Worm (Caenorhabditis elegans) whole organism, mixed stage, embryonic: ENCODE results near the gene cpr-5.

Source experiments
- M03D4.4 ChIP-seq: sonication (generic microtip); optimal IDR thresholded peaks from 2 replicates; lab custom pipeline; 2017; ENCODE audit warnings: mild to moderate bottlenecking, missing genetic modification characterization, missing compliant biosample characterization
- bed-3 ChIP-seq: fragments of 200-800 bp; sonication (Bioruptor generic); optimal IDR thresholded peaks from 3 replicates; lab custom pipeline; 2018; ENCODE audit warnings: mild to moderate bottlenecking, missing genetic modification characterization, moderate library complexity, missing compliant biosample characterization
- blmp-1 ChIP-seq: fragments of 150-350 bp; optimal IDR thresholded peaks from 2 replicates; lab custom pipeline; 2014; ENCODE audit warnings: missing biosample characterization, missing genetic modification characterization
- ceh-39 ChIP-seq: fragments of 150-350 bp; optimal IDR thresholded peaks from 2 replicates; lab custom pipeline; 2014; ENCODE audit warnings: missing biosample characterization, missing genetic modification characterization
- ceh-43 ChIP-seq: fragments of 200-800 bp; sonication (Bioruptor generic); optimal IDR thresholded peaks from 2 replicates; lab custom pipeline; 2018; ENCODE audit warnings: mild to moderate bottlenecking, missing genetic modification characterization, moderate library complexity, missing compliant biosample characterization
- ceh-83 ChIP-seq: fragments of 200-800 bp; sonication (Bioruptor generic); optimal IDR thresholded peaks from 2 replicates; lab custom pipeline; 2018; ENCODE audit warnings: mild to moderate bottlenecking, missing genetic modification characterization, missing compliant biosample characterization
- ces-1 ChIP-seq: fragments of 150-350 bp; optimal IDR thresholded peaks from 2 replicates; lab custom pipeline; 2014; ENCODE audit warnings: missing biosample characterization, missing genetic modification reagents, missing genetic modification characterization
- cnd-1 ChIP-seq: fragments of 200-800 bp; sonication (Bioruptor generic); optimal IDR thresholded peaks from 2 replicates; lab custom pipeline; 2018; ENCODE audit warnings: mild to moderate bottlenecking, missing genetic modification characterization, missing compliant biosample characterization
- drap-1 ChIP-seq: fragments of 200-800 bp; sonication (Bioruptor generic); optimal IDR thresholded peaks from 3 replicates; lab custom pipeline; 2018; ENCODE audit warnings: mild to moderate bottlenecking, missing genetic modification characterization, missing compliant biosample characterization
- elt-1 ChIP-seq: sonication (generic microtip); optimal IDR thresholded peaks from 2 replicates; lab custom pipeline; 2017; ENCODE audit warnings: missing genetic modification characterization, mild to moderate bottlenecking, missing compliant biosample characterization, antibody characterized with exemption, moderate library complexity, borderline replicate concordance; ENCODE audit not compliant: insufficient read depth
- elt-3 ChIP-seq: fragments of 150-350 bp; optimal IDR thresholded peaks from 2 replicates; lab custom pipeline; 2014; ENCODE audit warnings: missing biosample characterization, missing genetic modification characterization
- flh-1 ChIP-seq: fragments of 200-800 bp; sonication (Bioruptor generic); optimal IDR thresholded peaks from 2 replicates; lab custom pipeline; 2018; ENCODE audit warnings: mild to moderate bottlenecking, missing genetic modification characterization, moderate library complexity, missing compliant biosample characterization
- ham-2 ChIP-seq: fragments of 200-800 bp; sonication (Bioruptor generic); optimal IDR thresholded peaks from 2 replicates; lab custom pipeline; 2018; ENCODE audit warnings: mild to moderate bottlenecking, missing genetic modification characterization, missing compliant biosample characterization
- hlh-1 ChIP-seq: fragments of 150-350 bp; optimal IDR thresholded peaks from 2 replicates; lab custom pipeline; 2014; ENCODE audit warnings: missing biosample characterization, missing genetic modification reagents, missing genetic modification characterization
- lin-13 ChIP-seq: fragments of 150-350 bp; optimal IDR thresholded peaks from 2 replicates; lab custom pipeline; 2014; ENCODE audit warnings: missing biosample characterization, missing genetic modification characterization
- lin-32 ChIP-seq: fragments of 200-800 bp; sonication (Bioruptor generic); optimal IDR thresholded peaks from 2 replicates; lab custom pipeline; 2018; ENCODE audit warnings: mild to moderate bottlenecking, missing genetic modification characterization, missing compliant biosample characterization
- lsy-2 ChIP-seq: fragments of 150-350 bp; optimal IDR thresholded peaks from 2 replicates; lab custom pipeline; 2014; ENCODE audit warnings: missing biosample characterization, missing genetic modification characterization
- mab-5 ChIP-seq: fragments of 150-350 bp; optimal IDR thresholded peaks from 2 replicates; lab custom pipeline; 2014; ENCODE audit warnings: missing biosample characterization, missing genetic modification characterization
- mep-1 ChIP-seq: fragments of 150-350 bp; optimal IDR thresholded peaks from 2 replicates; lab custom pipeline; 2017; ENCODE audit warnings: missing biosample characterization, missing genetic modification reagents, missing genetic modification characterization, inconsistent platforms
- mls-2 ChIP-seq: sonication (generic microtip); optimal IDR thresholded peaks from 2 replicates; lab custom pipeline; 2016; ENCODE audit warnings: mild to moderate bottlenecking, missing genetic modification characterization, moderate library complexity, missing compliant biosample characterization
- nhr-12 ChIP-seq: fragments of 150-350 bp; optimal IDR thresholded peaks from 2 replicates; lab custom pipeline; 2014; ENCODE audit warnings: missing biosample characterization, missing genetic modification characterization
- nhr-2 ChIP-seq: fragments of 150-350 bp; optimal IDR thresholded peaks from 2 replicates; lab custom pipeline; 2014; ENCODE audit warnings: missing biosample characterization, missing genetic modification characterization
- nhr-237 ChIP-seq: fragments of 150-350 bp; optimal IDR thresholded peaks from 2 replicates; lab custom pipeline; 2014; ENCODE audit warnings: missing biosample characterization, missing genetic modification characterization
- nhr-28 ChIP-seq: fragments of 150-350 bp; optimal IDR thresholded peaks from 2 replicates; lab custom pipeline; 2014; ENCODE audit warnings: missing biosample characterization, missing genetic modification characterization
- nhr-76 ChIP-seq: sonication (generic microtip); optimal IDR thresholded peaks from 2 replicates; lab custom pipeline; 2017; ENCODE audit warnings: missing biosample characterization, missing genetic modification characterization
- pha-4 ChIP-seq: fragments of 150-350 bp; optimal IDR thresholded peaks from 2 replicates; lab custom pipeline; 2018; ENCODE audit warnings: missing biosample characterization, missing genetic modification reagents, missing genetic modification characterization
- sem-2 ChIP-seq: fragments of 200-800 bp; sonication (Bioruptor generic); optimal IDR thresholded peaks from 2 replicates; lab custom pipeline; 2018; ENCODE audit warnings: mild to moderate bottlenecking, missing genetic modification characterization, missing compliant biosample characterization
- snpc-4 ChIP-seq: fragments of 150-350 bp; optimal IDR thresholded peaks from 2 replicates; lab custom pipeline; 2014; ENCODE audit warnings: missing biosample characterization, missing genetic modification characterization
- sptf-1 ChIP-seq: sonication (generic microtip); optimal IDR thresholded peaks from 2 replicates; lab custom pipeline; 2017; ENCODE audit warnings: mild to moderate bottlenecking, missing genetic modification characterization, moderate library complexity, missing compliant biosample characterization
- tbx-8 ChIP-seq: fragments of 200-800 bp; sonication (Bioruptor generic); optimal IDR thresholded peaks from 2 replicates; lab custom pipeline; 2018; ENCODE audit warnings: mild to moderate bottlenecking, missing genetic modification characterization, moderate library complexity, missing compliant biosample characterization
- unc-120 ChIP-seq: sonication (generic microtip); optimal IDR thresholded peaks from 2 replicates; lab custom pipeline; 2017; ENCODE audit warnings: missing genetic modification characterization, missing compliant biosample characterization; ENCODE audit not compliant: poor library complexity, severe bottlenecking
- unc-39 ChIP-seq: fragments of 150-350 bp; optimal IDR thresholded peaks from 2 replicates; lab custom pipeline; 2014; ENCODE audit warnings: missing biosample characterization, missing genetic modification characterization
- unc-62 ChIP-seq: fragments of 150-350 bp; optimal IDR thresholded peaks from 2 replicates; lab custom pipeline; 2014; ENCODE audit warnings: missing biosample characterization, missing genetic modification reagents, missing genetic modification characterization
- zip-8 ChIP-seq: fragments of 150-350 bp; optimal IDR thresholded peaks from 2 replicates; lab custom pipeline; 2014; ENCODE audit warnings: missing biosample characterization, missing genetic modification characterization
- ztf-11 ChIP-seq: fragments of 150-350 bp; optimal IDR thresholded peaks from 2 replicates; lab custom pipeline; 2014; ENCODE audit warnings: missing biosample characterization, missing genetic modification characterization

Gene cpr-5

DNA sequence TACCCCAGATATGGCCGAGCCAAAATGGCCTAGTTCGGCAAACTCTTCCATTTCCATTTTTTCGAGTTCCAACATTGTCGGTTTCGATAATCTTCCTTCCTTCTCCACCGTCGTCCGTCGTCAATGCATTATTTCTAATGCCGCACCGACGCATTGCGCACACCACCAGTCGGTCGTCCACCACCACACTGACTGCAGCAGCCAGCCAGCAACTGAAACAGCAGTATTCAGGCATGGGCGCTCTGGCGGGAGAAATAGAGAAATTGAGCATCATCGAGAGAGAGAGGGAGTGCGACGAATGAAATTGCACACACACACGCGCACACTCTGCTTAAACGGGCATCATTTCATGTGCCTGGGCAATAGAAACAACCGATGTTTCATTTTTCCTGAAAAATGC is 20.1 kb upstream of the cpr-5 start:
- TF ChIP-seq elt-1, result no peak
- TF ChIP-seq lin-32 (GFP tag; lab: Kevin White, UChicago), result no peak
- TF ChIP-seq ztf-11 (tag; lab: Kevin White, UChicago), result no peak
- TF ChIP-seq M03D4.4 (tag; lab: Kevin White, UChicago), result peak; percentile 3
- TF ChIP-seq ces-1 (GFP tag; lab: Kevin White, UChicago), result peak; percentile 51
- TF ChIP-seq lsy-2 (tag; lab: Kevin White, UChicago), result no peak
- TF ChIP-seq ceh-39 (tag; lab: Kevin White, UChicago), result no peak
- TF ChIP-seq mep-1 (tag; lab: Kevin White, UChicago), result no peak
- no peak for TF ChIP-seq lin-13 (tag; lab: Kevin White, UChicago)
- TF ChIP-seq ham-2 (GFP tag; lab: Kevin White, UChicago), result no peak
- no peak for TF ChIP-seq bed-3 (GFP tag; lab: Kevin White, UChicago)
- no peak for TF ChIP-seq ceh-43 (GFP tag; lab: Kevin White, UChicago)
- TF ChIP-seq flh-1, result no peak
- no peak for TF ChIP-seq nhr-237 (tag; lab: Kevin White, UChicago)
- peak; percentile 24 for TF ChIP-seq hlh-1
- TF ChIP-seq nhr-76 (tag; lab: Kevin White, UChicago), result no peak
- no peak for TF ChIP-seq sem-2
- TF ChIP-seq cnd-1 (tag; lab: Kevin White, UChicago), result no peak
- TF ChIP-seq unc-39 (tag; lab: Kevin White, UChicago), result no peak
- TF ChIP-seq mls-2 (tag; lab: Kevin White, UChicago), result peak; percentile 21
- TF ChIP-seq nhr-2 (tag; lab: Kevin White, UChicago), result no peak
- no peak for TF ChIP-seq ceh-83
- TF ChIP-seq unc-62 (GFP tag; lab: Kevin White, UChicago), result no peak
- TF ChIP-seq nhr-12 (tag; lab: Kevin White, UChicago), result no peak
- TF ChIP-seq elt-3, result no peak
- TF ChIP-seq unc-120 (tag; lab: Kevin White, UChicago), result peak; percentile 59
- no peak for TF ChIP-seq nhr-28
- peak; percentile 29 for TF ChIP-seq sptf-1 (tag; lab: Kevin White, UChicago)
- TF ChIP-seq snpc-4, result no peak
- no peak for TF ChIP-seq drap-1
- TF ChIP-seq tbx-8 (GFP tag; lab: Kevin White, UChicago), result no peak
- TF ChIP-seq mab-5 (tag; lab: Kevin White, UChicago), result no peak

DNA sequence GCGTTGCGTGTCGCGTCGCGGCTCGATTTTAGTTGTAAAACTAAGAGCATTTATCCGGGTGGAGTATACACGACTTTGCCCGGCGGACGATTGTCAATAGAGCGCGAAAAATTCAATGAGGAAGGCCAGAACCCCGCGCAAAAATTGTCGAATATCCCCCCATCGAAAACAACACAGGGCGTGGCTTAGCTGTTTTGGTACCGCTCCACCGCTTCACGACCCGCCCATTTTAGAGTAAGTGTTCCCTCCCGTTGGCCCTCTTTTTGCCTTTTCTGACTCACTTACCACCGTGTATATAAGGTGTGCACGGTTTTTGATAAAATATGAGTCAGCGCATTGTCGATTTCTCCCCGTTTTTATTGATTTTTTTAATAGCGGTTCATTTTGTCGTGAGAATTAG is 19.6 kb upstream of the cpr-5 start:
- TF ChIP-seq zip-8, result no peak
- TF ChIP-seq unc-62 (GFP tag; lab: Kevin White, UChicago), result no peak
- no peak for TF ChIP-seq bed-3 (GFP tag; lab: Kevin White, UChicago)
- no peak for TF ChIP-seq blmp-1 (tag; lab: Kevin White, UChicago)
- TF ChIP-seq ztf-11 (tag; lab: Kevin White, UChicago), result no peak
- TF ChIP-seq nhr-76 (tag; lab: Kevin White, UChicago), result no peak
- no peak for TF ChIP-seq ham-2 (GFP tag; lab: Kevin White, UChicago)
- no peak for TF ChIP-seq sem-2
- no peak for TF ChIP-seq elt-3
- TF ChIP-seq mab-5 (tag; lab: Kevin White, UChicago), result no peak
- TF ChIP-seq cnd-1 (tag; lab: Kevin White, UChicago), result no peak
- no peak for TF ChIP-seq hlh-1
- no peak for TF ChIP-seq mls-2 (tag; lab: Kevin White, UChicago)
- TF ChIP-seq lin-32 (GFP tag; lab: Kevin White, UChicago), result no peak
- TF ChIP-seq nhr-12 (tag; lab: Kevin White, UChicago), result no peak
- no peak for TF ChIP-seq pha-4 (tag; lab: Kevin White, UChicago)
- TF ChIP-seq elt-1, result no peak
- TF ChIP-seq nhr-237 (tag; lab: Kevin White, UChicago), result no peak
- TF ChIP-seq M03D4.4 (tag; lab: Kevin White, UChicago), result no peak
- TF ChIP-seq, all 35 proteins: peak for 0

DNA sequence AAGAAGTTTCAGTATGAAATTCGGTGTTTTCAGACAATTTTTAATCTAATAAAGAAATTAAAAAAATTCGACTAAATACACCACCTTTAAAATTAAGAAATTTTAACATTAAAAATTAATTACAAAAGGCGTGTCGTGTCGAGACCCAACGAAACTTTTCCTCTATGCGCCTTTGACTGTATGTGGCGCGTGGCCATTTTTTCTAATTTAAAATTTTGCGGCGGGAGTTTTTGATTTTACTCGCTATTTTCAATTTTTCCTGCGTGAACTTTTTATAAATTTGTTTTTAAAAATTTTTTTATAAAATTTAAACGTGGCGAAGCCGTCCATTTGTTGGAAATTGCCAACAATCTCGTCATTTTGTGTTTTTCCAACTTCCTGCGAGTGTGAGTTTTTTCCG is 18.9 kb upstream of the cpr-5 start:
- TF ChIP-seq mls-2 (tag; lab: Kevin White, UChicago), result no peak
- no peak for TF ChIP-seq unc-39 (tag; lab: Kevin White, UChicago)
- TF ChIP-seq ceh-43 (GFP tag; lab: Kevin White, UChicago), result no peak
- no peak for TF ChIP-seq ztf-11 (tag; lab: Kevin White, UChicago)
- no peak for TF ChIP-seq mep-1 (tag; lab: Kevin White, UChicago)
- TF ChIP-seq unc-62 (GFP tag; lab: Kevin White, UChicago), result no peak
- no peak for TF ChIP-seq unc-120 (tag; lab: Kevin White, UChicago)
- no peak for TF ChIP-seq blmp-1 (tag; lab: Kevin White, UChicago)
- no peak for TF ChIP-seq nhr-237 (tag; lab: Kevin White, UChicago)
- no peak for TF ChIP-seq tbx-8 (GFP tag; lab: Kevin White, UChicago)
- no peak for TF ChIP-seq lsy-2 (tag; lab: Kevin White, UChicago)
- no peak for TF ChIP-seq nhr-76 (tag; lab: Kevin White, UChicago)
- TF ChIP-seq mab-5 (tag; lab: Kevin White, UChicago), result no peak
- TF ChIP-seq pha-4 (tag; lab: Kevin White, UChicago), result no peak
- TF ChIP-seq, all 35 proteins: peak for 0
